Worm (Caenorhabditis elegans) whole organism, L4 larva: Measurements from ENCODE around the gene snpc-3.4.

Experiments used
- F49E8.2 ChIP-seq: sonication (generic microtip); optimal IDR thresholded peaks from 2 replicates; lab custom pipeline; 2016; ENCODE audit warnings: missing compliant biosample characterization, mild to moderate bottlenecking, missing genetic modification characterization, borderline replicate concordance
- Y5F2A.4 ChIP-seq: fragments of 200-800 bp; sonication (Bioruptor generic); optimal IDR thresholded peaks from 2 replicates; lab custom pipeline; 2018; ENCODE audit warnings: mild to moderate bottlenecking, missing genetic modification characterization, missing compliant biosample characterization
- ceh-20 ChIP-seq: fragments of 200-800 bp; sonication (Bioruptor generic); IDR thresholded peaks from 2 replicates; pipeline ENCODE4 v1.3.6; 2022; ENCODE audit warnings: missing genetic modification reagents, missing genetic modification characterization, missing compliant biosample characterization
- ces-1 ChIP-seq: fragments of 150-350 bp; sonication (generic microtip); optimal IDR thresholded peaks from 4 replicates; lab custom pipeline; 2014; ENCODE audit warnings: missing biosample characterization, missing genetic modification reagents, missing genetic modification characterization
- ctbp-1 ChIP-seq: fragments of 200-800 bp; sonication (Bioruptor generic); IDR thresholded peaks from 2 replicates; pipeline ENCODE4 v1.3.6; 2022; ENCODE audit warnings: missing genetic modification reagents, missing genetic modification characterization, missing compliant biosample characterization
- dmd-6 ChIP-seq: fragments of 200-800 bp; sonication (Bioruptor generic); IDR thresholded peaks from 2 replicates; pipeline ENCODE4 v1.3.6; 2022; ENCODE audit warnings: missing genetic modification reagents, missing genetic modification characterization, missing compliant biosample characterization
- dpl-1 ChIP-seq: fragments of 150-350 bp; optimal IDR thresholded peaks from 2 replicates; lab custom pipeline; 2014; ENCODE audit warnings: missing biosample characterization, missing genetic modification reagents, missing genetic modification characterization
- duxl-1 ChIP-seq: sonication (generic microtip); optimal IDR thresholded peaks from 2 replicates; lab custom pipeline; 2016; ENCODE audit warnings: mild to moderate bottlenecking, missing genetic modification characterization, moderate library complexity, missing compliant biosample characterization; ENCODE audit not compliant: poor library complexity
- egl-43 ChIP-seq: fragments of 200-800 bp; sonication (Bioruptor generic); IDR thresholded peaks from 2 replicates; pipeline ENCODE4 v1.3.6; 2022; ENCODE audit warnings: missing genetic modification reagents, missing genetic modification characterization, missing compliant biosample characterization
- fkh-10 ChIP-seq: fragments of 150-350 bp; optimal IDR thresholded peaks from 2 replicates; lab custom pipeline; 2014; ENCODE audit warnings: missing biosample characterization, missing genetic modification reagents, missing genetic modification characterization
- hlh-11 ChIP-seq: fragments of 200-800 bp; sonication (Bioruptor generic); optimal IDR thresholded peaks from 2 replicates; lab custom pipeline; 2018; ENCODE audit warnings: mild to moderate bottlenecking, missing genetic modification characterization, missing compliant biosample characterization
- hmg-1.1 ChIP-seq: fragments of 200-800 bp; sonication (Bioruptor generic); IDR thresholded peaks from 2 replicates; pipeline ENCODE4 v1.3.6; 2022; ENCODE audit warnings: missing genetic modification reagents, missing genetic modification characterization, missing compliant biosample characterization
- lim-7 ChIP-seq: fragments of 200-800 bp; sonication (Bioruptor generic); IDR thresholded peaks from 2 replicates; pipeline ENCODE4 v1.3.6; 2022; ENCODE audit warnings: missing genetic modification characterization, missing compliant biosample characterization
- lir-3 ChIP-seq: sonication (generic microtip); optimal IDR thresholded peaks from 2 replicates; lab custom pipeline; 2016; ENCODE audit warnings: mild to moderate bottlenecking, missing genetic modification characterization, missing compliant biosample characterization
- lsy-2 ChIP-seq, 2 experiments: fragments of 150-350 bp in 1 of 2; sonication (generic microtip) in 1 of 2; optimal IDR thresholded peaks; 2 replicates each; lab custom pipeline; 2014 to 2017; ENCODE audit warnings: missing biosample characterization in 2 of 2, missing genetic modification characterization in 2 of 2
- mdt-29 ChIP-seq: fragments of 200-800 bp; sonication (Bioruptor generic); IDR thresholded peaks from 2 replicates; pipeline ENCODE4 v1.3.6; 2022; ENCODE audit warnings: missing genetic modification reagents, missing genetic modification characterization, missing compliant biosample characterization
- mep-1 ChIP-seq: fragments of 150-350 bp; sonication (generic microtip); optimal IDR thresholded peaks from 3 replicates; lab custom pipeline; 2014; ENCODE audit warnings: missing biosample characterization, missing genetic modification characterization
- mes-2 ChIP-seq: sonication (generic microtip); optimal IDR thresholded peaks from 2 replicates; lab custom pipeline; 2016; ENCODE audit warnings: missing genotype, mild to moderate bottlenecking, missing genetic modification characterization, missing compliant biosample characterization; ENCODE audit not compliant: poor library complexity, severe bottlenecking
- mxl-3 ChIP-seq: fragments of 200-800 bp; sonication (Bioruptor generic); optimal IDR thresholded peaks from 2 replicates; lab custom pipeline; 2018; ENCODE audit warnings: mild to moderate bottlenecking, missing genetic modification characterization, missing compliant biosample characterization
- nhr-102 ChIP-seq: sonication (generic microtip); optimal IDR thresholded peaks from 2 replicates; lab custom pipeline; 2016; ENCODE audit warnings: mild to moderate bottlenecking, missing genetic modification characterization, moderate library complexity, missing compliant biosample characterization
- nhr-25 ChIP-seq: sonication (generic microtip); optimal IDR thresholded peaks from 2 replicates; lab custom pipeline; 2017; ENCODE audit warnings: missing genetic modification characterization, mild to moderate bottlenecking, missing compliant biosample characterization, antibody characterized with exemption, moderate library complexity, borderline replicate concordance; ENCODE audit not compliant: insufficient read depth
- nhr-28 ChIP-seq: fragments of 150-350 bp; optimal IDR thresholded peaks from 2 replicates; lab custom pipeline; 2014; ENCODE audit warnings: missing biosample characterization, missing genetic modification characterization
- nhr-42 ChIP-seq: fragments of 200-800 bp; sonication (Bioruptor generic); IDR thresholded peaks from 2 replicates; pipeline ENCODE4 v1.3.6; 2022; ENCODE audit warnings: missing genetic modification characterization, missing compliant biosample characterization
- nhr-48 ChIP-seq: sonication (generic microtip); optimal IDR thresholded peaks from 2 replicates; lab custom pipeline; 2016; ENCODE audit warnings: mild to moderate bottlenecking, missing genetic modification characterization, missing compliant biosample characterization
- pha-4 ChIP-seq, 2 experiments: fragments of 150-350 bp in 1 of 2; fragments of 200-800 bp in 1 of 2; sonication (Bioruptor generic) in 1 of 2; IDR thresholded peaks in 1 of 2; optimal IDR thresholded peaks in 1 of 2; 2 replicates each; pipeline versions ENCODE4 v1.3.6 to Lab custom; 2014 to 2022; ENCODE audit warnings: missing genetic modification characterization in 2 of 2, missing genetic modification reagents in 2 of 2, missing biosample characterization in 1 of 2, missing compliant biosample characterization in 1 of 2
- rbr-2 ChIP-seq: sonication (generic microtip); optimal IDR thresholded peaks from 2 replicates; lab custom pipeline; 2016; ENCODE audit warnings: missing genotype, missing genetic modification characterization, missing compliant biosample characterization
- set-16 ChIP-seq: fragments of 200-800 bp; sonication (Bioruptor generic); IDR thresholded peaks from 2 replicates; pipeline ENCODE4 v1.3.6; 2022; ENCODE audit warnings: missing genetic modification reagents, missing genetic modification characterization, missing compliant biosample characterization
- snpc-1.2 ChIP-seq: fragments of 200-800 bp; sonication (Bioruptor generic); IDR thresholded peaks from 2 replicates; pipeline ENCODE4 v1.3.6; 2022; ENCODE audit warnings: missing genetic modification reagents, missing genetic modification characterization, missing compliant biosample characterization
- snpc-4 ChIP-seq: fragments of 150-350 bp; optimal IDR thresholded peaks from 2 replicates; lab custom pipeline; 2014; ENCODE audit warnings: missing biosample characterization, missing genetic modification characterization
- spr-3 ChIP-seq: fragments of 200-800 bp; sonication (Bioruptor generic); optimal IDR thresholded peaks from 2 replicates; lab custom pipeline; 2018; ENCODE audit warnings: mild to moderate bottlenecking, missing genetic modification characterization, missing compliant biosample characterization
- tag-97 ChIP-seq: fragments of 200-800 bp; sonication (Bioruptor generic); IDR thresholded peaks from 2 replicates; pipeline ENCODE4 v1.3.6; 2022; ENCODE audit warnings: missing genetic modification characterization, missing compliant biosample characterization
- unc-39 ChIP-seq: sonication (generic microtip); optimal IDR thresholded peaks from 2 replicates; lab custom pipeline; 2017; ENCODE audit warnings: missing biosample characterization, missing genetic modification characterization
- unc-62 ChIP-seq, 3 experiments: fragments of 150-350 bp in 1 of 3; sonication (generic microtip); optimal IDR thresholded peaks in 2 of 3; peaks in 1 of 3; 1 replicate in 1 of 3; 2 replicates in 2 of 3; lab custom pipeline; 2014 to 2017; ENCODE audit warnings: missing biosample characterization in 3 of 3, missing genetic modification characterization in 3 of 3, missing genetic modification reagents in 3 of 3, missing genotype in 1 of 3
- vab-7 ChIP-seq: fragments of 200-800 bp; sonication (Bioruptor generic); IDR thresholded peaks from 2 replicates; pipeline ENCODE4 v1.3.6; 2022; ENCODE audit warnings: missing genetic modification reagents, missing genetic modification characterization, missing compliant biosample characterization
- zip-11 ChIP-seq: fragments of 200-800 bp; sonication (Bioruptor generic); IDR thresholded peaks from 2 replicates; pipeline ENCODE4 v1.3.6; 2022; ENCODE audit warnings: missing genetic modification characterization, missing compliant biosample characterization
- zip-2 ChIP-seq: fragments of 150-350 bp; optimal IDR thresholded peaks from 2 replicates; lab custom pipeline; 2014; ENCODE audit warnings: missing biosample characterization, missing genetic modification characterization

Gene snpc-3.4

ce11 chrIII:4007017-4007416, 12.8 kb upstream of the snpc-3.4 start:
- TF ChIP-seq lsy-2 (tag; optimal IDR thresholded peaks at IDR 0.05; lab: Kevin White, UChicago) (no peak), rbr-2 (tag; lab: Kevin White, UChicago) (no peak), mxl-3 (GFP tag; lab: Kevin White, UChicago) (no peak), dmd-6 (no peak), dpl-1 (GFP tag; lab: Kevin White, UChicago) (no peak), spr-3 (no peak), unc-62 (GFP tag; optimal IDR thresholded peaks at IDR 0.05 in 1 of 2; lab: Kevin White, UChicago) (peak in 1 of 2 experiments; percentile 2), unc-62 (tag; optimal IDR thresholded peaks at IDR 0.05; lab: Kevin White, UChicago) (no peak), set-16 (no peak), ces-1 (GFP tag; lab: Kevin White, UChicago) (no peak)

DNA sequence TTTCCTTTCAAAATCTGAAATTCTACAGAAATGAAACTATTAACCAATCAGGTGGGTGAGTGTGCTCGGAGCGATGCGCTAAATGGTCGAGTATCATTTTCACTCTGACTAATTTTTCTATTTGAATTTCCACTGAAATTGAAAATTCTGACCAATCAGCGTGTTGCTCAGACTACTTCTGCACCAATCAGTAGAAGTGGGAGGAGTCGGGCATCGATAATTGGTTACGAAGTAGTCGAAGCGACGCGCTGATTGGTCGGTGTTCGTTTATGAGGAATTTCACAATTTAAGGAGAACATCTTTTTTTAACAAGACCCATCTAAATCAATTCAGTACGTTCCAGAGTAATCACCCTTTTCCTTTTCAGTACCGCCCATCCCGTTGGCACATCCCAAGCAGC, 10.7 kb upstream of the snpc-3.4 start:
- TF ChIP-seq mes-2, result no peak
- peak in 1 of 2 experiments; percentile 61 for TF ChIP-seq unc-62 (GFP tag; optimal IDR thresholded peaks at IDR 0.05 in 1 of 2; lab: Kevin White, UChicago)
- no peak for TF ChIP-seq unc-62 (tag; optimal IDR thresholded peaks at IDR 0.05; lab: Kevin White, UChicago)

- peak; percentile 46 for TF ChIP-seq hlh-11 (tag; lab: Kevin White, UChicago)
- TF ChIP-seq lir-3 (tag; lab: Kevin White, UChicago), result no peak
- TF ChIP-seq nhr-25 (tag; lab: Kevin White, UChicago), result no peak
- no peak for TF ChIP-seq lim-7 (GFP tag; lab: Robert Waterston, UW)
- TF ChIP-seq tag-97 (GFP tag; lab: Robert Waterston, UW), result no peak
- TF ChIP-seq nhr-102 (tag; lab: Kevin White, UChicago), result no peak
- peak; percentile 40 for TF ChIP-seq set-16
- TF ChIP-seq egl-43 (GFP tag; lab: Robert Waterston, UW), result peak; percentile 33; the same call in 1 of the 2 replicates
- no peak for TF ChIP-seq ceh-20 (GFP tag; lab: Robert Waterston, UW)
- TF ChIP-seq nhr-48 (tag; lab: Kevin White, UChicago), result no peak
- TF ChIP-seq dpl-1 (GFP tag; lab: Kevin White, UChicago), result no peak
- TF ChIP-seq mep-1, result no peak
- no peak for TF ChIP-seq mdt-29 (GFP tag; lab: Robert Waterston, UW)
- TF ChIP-seq F49E8.2, result no peak
- no peak for TF ChIP-seq zip-2
- no peak for TF ChIP-seq unc-39 (tag; lab: Kevin White, UChicago)
- TF ChIP-seq unc-62 (GFP tag; optimal IDR thresholded peaks at IDR 0.05 in 1 of 2; lab: Kevin White, UChicago), result peak in 1 of 2 experiments; percentile 98
- TF ChIP-seq unc-62 (tag; optimal IDR thresholded peaks at IDR 0.05; lab: Kevin White, UChicago), result no peak
- no peak for TF ChIP-seq snpc-4 (tag; lab: Kevin White, UChicago)
- 0 out of 2 replicates have a peak, but pooled peaks have one; percentile 17 for TF ChIP-seq vab-7
- TF ChIP-seq Y5F2A.4 (GFP tag; lab: Kevin White, UChicago), result no peak
- no peak for TF ChIP-seq zip-11 (GFP tag; lab: Robert Waterston, UW)
- TF ChIP-seq pha-4 (GFP tag; IDR thresholded peaks at IDR 0.05; lab: Robert Waterston, UW), result no peak
- TF ChIP-seq pha-4 (tag; optimal IDR thresholded peaks at IDR 0.05; lab: Kevin White, UChicago), result no peak
- no peak for TF ChIP-seq nhr-42
- TF ChIP-seq mes-2, result peak; percentile 40
- no peak for TF ChIP-seq snpc-1.2 (GFP tag; lab: Robert Waterston, UW)
- TF ChIP-seq ctbp-1 (GFP tag; lab: Robert Waterston, UW), result no peak
- TF ChIP-seq ces-1 (GFP tag; lab: Kevin White, UChicago), result no peak
- TF ChIP-seq hmg-1.1 (GFP tag; lab: Robert Waterston, UW), result 0 out of 2 replicates have a peak, but pooled peaks have one; percentile 8
- peak; percentile 1 for TF ChIP-seq nhr-28 (tag; lab: Kevin White, UChicago)
- no peak for TF ChIP-seq fkh-10 (GFP tag; lab: Kevin White, UChicago)
- no peak for TF ChIP-seq duxl-1
Observed at ce11 chrIII:4010168-4010567, 9.7 kb upstream of the snpc-3.4 start.
